Worm (Caenorhabditis elegans) whole organism, mixed stage, embryonic: ENCODE measurements around the gene Y38H6C.15.

Experiments used
- M03D4.4 ChIP-seq: sonication (generic microtip); optimal IDR thresholded peaks from 2 replicates; lab custom pipeline; 2017; ENCODE audit warnings: mild to moderate bottlenecking, missing genetic modification characterization, missing compliant biosample characterization
- bed-3 ChIP-seq: fragments of 200-800 bp; sonication (Bioruptor generic); optimal IDR thresholded peaks from 3 replicates; lab custom pipeline; 2018; ENCODE audit warnings: mild to moderate bottlenecking, missing genetic modification characterization, moderate library complexity, missing compliant biosample characterization
- blmp-1 ChIP-seq: fragments of 150-350 bp; optimal IDR thresholded peaks from 2 replicates; lab custom pipeline; 2014; ENCODE audit warnings: missing biosample characterization, missing genetic modification characterization
- ceh-39 ChIP-seq: fragments of 150-350 bp; optimal IDR thresholded peaks from 2 replicates; lab custom pipeline; 2014; ENCODE audit warnings: missing biosample characterization, missing genetic modification characterization
- ceh-43 ChIP-seq: fragments of 200-800 bp; sonication (Bioruptor generic); optimal IDR thresholded peaks from 2 replicates; lab custom pipeline; 2018; ENCODE audit warnings: mild to moderate bottlenecking, missing genetic modification characterization, moderate library complexity, missing compliant biosample characterization
- ceh-83 ChIP-seq: fragments of 200-800 bp; sonication (Bioruptor generic); optimal IDR thresholded peaks from 2 replicates; lab custom pipeline; 2018; ENCODE audit warnings: mild to moderate bottlenecking, missing genetic modification characterization, missing compliant biosample characterization
- ces-1 ChIP-seq: fragments of 150-350 bp; optimal IDR thresholded peaks from 2 replicates; lab custom pipeline; 2014; ENCODE audit warnings: missing biosample characterization, missing genetic modification reagents, missing genetic modification characterization
- cnd-1 ChIP-seq: fragments of 200-800 bp; sonication (Bioruptor generic); optimal IDR thresholded peaks from 2 replicates; lab custom pipeline; 2018; ENCODE audit warnings: mild to moderate bottlenecking, missing genetic modification characterization, missing compliant biosample characterization
- drap-1 ChIP-seq: fragments of 200-800 bp; sonication (Bioruptor generic); optimal IDR thresholded peaks from 3 replicates; lab custom pipeline; 2018; ENCODE audit warnings: mild to moderate bottlenecking, missing genetic modification characterization, missing compliant biosample characterization
- elt-1 ChIP-seq: sonication (generic microtip); optimal IDR thresholded peaks from 2 replicates; lab custom pipeline; 2017; ENCODE audit warnings: missing genetic modification characterization, mild to moderate bottlenecking, missing compliant biosample characterization, antibody characterized with exemption, moderate library complexity, borderline replicate concordance; ENCODE audit not compliant: insufficient read depth
- elt-3 ChIP-seq: fragments of 150-350 bp; optimal IDR thresholded peaks from 2 replicates; lab custom pipeline; 2014; ENCODE audit warnings: missing biosample characterization, missing genetic modification characterization
- flh-1 ChIP-seq: fragments of 200-800 bp; sonication (Bioruptor generic); optimal IDR thresholded peaks from 2 replicates; lab custom pipeline; 2018; ENCODE audit warnings: mild to moderate bottlenecking, missing genetic modification characterization, moderate library complexity, missing compliant biosample characterization
- ham-2 ChIP-seq: fragments of 200-800 bp; sonication (Bioruptor generic); optimal IDR thresholded peaks from 2 replicates; lab custom pipeline; 2018; ENCODE audit warnings: mild to moderate bottlenecking, missing genetic modification characterization, missing compliant biosample characterization
- hlh-1 ChIP-seq: fragments of 150-350 bp; optimal IDR thresholded peaks from 2 replicates; lab custom pipeline; 2014; ENCODE audit warnings: missing biosample characterization, missing genetic modification reagents, missing genetic modification characterization
- lin-13 ChIP-seq: fragments of 150-350 bp; optimal IDR thresholded peaks from 2 replicates; lab custom pipeline; 2014; ENCODE audit warnings: missing biosample characterization, missing genetic modification characterization
- lin-32 ChIP-seq: fragments of 200-800 bp; sonication (Bioruptor generic); optimal IDR thresholded peaks from 2 replicates; lab custom pipeline; 2018; ENCODE audit warnings: mild to moderate bottlenecking, missing genetic modification characterization, missing compliant biosample characterization
- lsy-2 ChIP-seq: fragments of 150-350 bp; optimal IDR thresholded peaks from 2 replicates; lab custom pipeline; 2014; ENCODE audit warnings: missing biosample characterization, missing genetic modification characterization
- mab-5 ChIP-seq: fragments of 150-350 bp; optimal IDR thresholded peaks from 2 replicates; lab custom pipeline; 2014; ENCODE audit warnings: missing biosample characterization, missing genetic modification characterization
- mep-1 ChIP-seq: fragments of 150-350 bp; optimal IDR thresholded peaks from 2 replicates; lab custom pipeline; 2017; ENCODE audit warnings: missing biosample characterization, missing genetic modification reagents, missing genetic modification characterization, inconsistent platforms
- mls-2 ChIP-seq: sonication (generic microtip); optimal IDR thresholded peaks from 2 replicates; lab custom pipeline; 2016; ENCODE audit warnings: mild to moderate bottlenecking, missing genetic modification characterization, moderate library complexity, missing compliant biosample characterization
- nhr-12 ChIP-seq: fragments of 150-350 bp; optimal IDR thresholded peaks from 2 replicates; lab custom pipeline; 2014; ENCODE audit warnings: missing biosample characterization, missing genetic modification characterization
- nhr-2 ChIP-seq: fragments of 150-350 bp; optimal IDR thresholded peaks from 2 replicates; lab custom pipeline; 2014; ENCODE audit warnings: missing biosample characterization, missing genetic modification characterization
- nhr-237 ChIP-seq: fragments of 150-350 bp; optimal IDR thresholded peaks from 2 replicates; lab custom pipeline; 2014; ENCODE audit warnings: missing biosample characterization, missing genetic modification characterization
- pha-4 ChIP-seq: fragments of 150-350 bp; optimal IDR thresholded peaks from 2 replicates; lab custom pipeline; 2018; ENCODE audit warnings: missing biosample characterization, missing genetic modification reagents, missing genetic modification characterization
- sem-2 ChIP-seq: fragments of 200-800 bp; sonication (Bioruptor generic); optimal IDR thresholded peaks from 2 replicates; lab custom pipeline; 2018; ENCODE audit warnings: mild to moderate bottlenecking, missing genetic modification characterization, missing compliant biosample characterization
- snpc-4 ChIP-seq: fragments of 150-350 bp; optimal IDR thresholded peaks from 2 replicates; lab custom pipeline; 2014; ENCODE audit warnings: missing biosample characterization, missing genetic modification characterization
- sptf-1 ChIP-seq: sonication (generic microtip); optimal IDR thresholded peaks from 2 replicates; lab custom pipeline; 2017; ENCODE audit warnings: mild to moderate bottlenecking, missing genetic modification characterization, moderate library complexity, missing compliant biosample characterization
- tbx-8 ChIP-seq: fragments of 200-800 bp; sonication (Bioruptor generic); optimal IDR thresholded peaks from 2 replicates; lab custom pipeline; 2018; ENCODE audit warnings: mild to moderate bottlenecking, missing genetic modification characterization, moderate library complexity, missing compliant biosample characterization
- unc-120 ChIP-seq: sonication (generic microtip); optimal IDR thresholded peaks from 2 replicates; lab custom pipeline; 2017; ENCODE audit warnings: missing genetic modification characterization, missing compliant biosample characterization; ENCODE audit not compliant: poor library complexity, severe bottlenecking
- unc-39 ChIP-seq: fragments of 150-350 bp; optimal IDR thresholded peaks from 2 replicates; lab custom pipeline; 2014; ENCODE audit warnings: missing biosample characterization, missing genetic modification characterization
- unc-62 ChIP-seq: fragments of 150-350 bp; optimal IDR thresholded peaks from 2 replicates; lab custom pipeline; 2014; ENCODE audit warnings: missing biosample characterization, missing genetic modification reagents, missing genetic modification characterization
- ztf-11 ChIP-seq: fragments of 150-350 bp; optimal IDR thresholded peaks from 2 replicates; lab custom pipeline; 2014; ENCODE audit warnings: missing biosample characterization, missing genetic modification characterization

Y38H6C.15 gene

DNA sequence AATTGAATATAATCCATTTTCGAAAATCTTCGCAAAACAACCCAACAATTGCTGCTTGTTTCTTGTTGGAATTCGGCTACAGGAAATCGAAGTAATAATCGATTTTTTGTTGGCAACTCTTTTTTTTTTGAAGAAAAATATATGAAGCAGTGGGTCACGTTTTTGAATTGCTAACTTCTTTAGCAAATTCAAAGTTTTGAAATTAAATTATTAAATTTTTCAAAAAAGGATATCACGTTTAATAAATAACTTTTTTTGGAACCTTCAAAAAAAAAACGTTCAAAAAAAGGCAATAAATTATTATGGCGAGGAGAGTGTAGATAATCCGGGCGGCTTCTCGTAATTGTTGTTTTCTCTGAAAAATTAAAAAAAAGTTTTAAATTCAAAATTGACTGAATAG lies at the start of gene Y38H6C.15:
Y38H6C.15 (minus strand) TSS at position 101 of the 400 bp plus-strand sequence.
- TF ChIP-seq elt-3 (tag; lab: Kevin White, UChicago) (no peak), mab-5 (no peak), lin-13 (tag; lab: Kevin White, UChicago) (no peak), blmp-1 (tag; lab: Kevin White, UChicago) (no peak), bed-3 (GFP tag; lab: Kevin White, UChicago) (no peak), lin-32 (GFP tag; lab: Kevin White, UChicago) (no peak), sem-2 (GFP tag; lab: Kevin White, UChicago) (no peak)

DNA sequence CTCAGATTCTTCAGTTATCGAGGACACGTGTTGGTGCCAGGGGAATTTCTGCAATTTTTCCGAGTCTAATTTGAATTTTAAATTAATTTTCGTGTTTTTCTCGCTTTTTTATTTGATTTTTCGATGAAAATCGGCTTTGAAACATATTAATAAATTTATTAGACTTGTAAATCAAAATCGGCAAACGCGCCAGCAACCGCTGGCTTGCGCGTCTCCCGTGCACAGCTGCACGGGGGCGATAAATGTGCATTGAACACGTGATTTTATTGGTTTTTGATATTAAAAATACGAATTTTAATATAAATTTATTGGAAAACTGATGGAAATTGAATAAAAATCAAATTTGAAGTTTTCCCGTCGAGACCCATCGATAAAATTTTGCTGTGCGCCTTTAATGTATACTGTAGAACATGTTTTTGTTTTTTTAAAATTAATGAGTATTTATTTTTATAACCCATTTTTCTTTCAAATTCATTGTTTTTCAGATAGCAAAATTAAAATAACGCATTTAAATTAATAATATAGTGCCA lies 44.5 kb upstream of the Y38H6C.15 start, which contains the start of gene F26F2.7:
F26F2.7 (plus strand) TSS at position 480 of the 530 bp plus-strand sequence.
- TF ChIP-seq ztf-11 (tag; lab: Kevin White, UChicago) (no peak), unc-120 (no peak), ces-1 (GFP tag; lab: Kevin White, UChicago) (peak; percentile 77), lin-32 (GFP tag; lab: Kevin White, UChicago) (peak; percentile 17), mls-2 (tag; lab: Kevin White, UChicago) (peak; percentile 67), M03D4.4 (tag; lab: Kevin White, UChicago) (peak; percentile 53), flh-1 (GFP tag; lab: Kevin White, UChicago) (no peak), ham-2 (GFP tag; lab: Kevin White, UChicago) (no peak), hlh-1 (tag; lab: Kevin White, UChicago) (peak; percentile 23), ceh-39 (tag; lab: Kevin White, UChicago) (peak; percentile 12), mab-5 (peak; percentile 45), tbx-8 (no peak), drap-1 (GFP tag; lab: Kevin White, UChicago) (peak; percentile 71), mep-1 (tag; lab: Kevin White, UChicago) (peak; percentile 74), ceh-43 (GFP tag; lab: Kevin White, UChicago) (peak; percentile 34), pha-4 (tag; lab: Kevin White, UChicago) (peak; percentile 23), elt-1 (no peak), ceh-83 (peak; percentile 61), cnd-1 (peak; percentile 48), nhr-12 (tag; lab: Kevin White, UChicago) (no peak), nhr-2 (tag; lab: Kevin White, UChicago) (no peak), lsy-2 (peak; percentile 57), unc-39 (tag; lab: Kevin White, UChicago) (no peak), sptf-1 (tag; lab: Kevin White, UChicago) (peak; percentile 95), lin-13 (tag; lab: Kevin White, UChicago) (peak; percentile 70), sem-2 (GFP tag; lab: Kevin White, UChicago) (no peak)

DNA sequence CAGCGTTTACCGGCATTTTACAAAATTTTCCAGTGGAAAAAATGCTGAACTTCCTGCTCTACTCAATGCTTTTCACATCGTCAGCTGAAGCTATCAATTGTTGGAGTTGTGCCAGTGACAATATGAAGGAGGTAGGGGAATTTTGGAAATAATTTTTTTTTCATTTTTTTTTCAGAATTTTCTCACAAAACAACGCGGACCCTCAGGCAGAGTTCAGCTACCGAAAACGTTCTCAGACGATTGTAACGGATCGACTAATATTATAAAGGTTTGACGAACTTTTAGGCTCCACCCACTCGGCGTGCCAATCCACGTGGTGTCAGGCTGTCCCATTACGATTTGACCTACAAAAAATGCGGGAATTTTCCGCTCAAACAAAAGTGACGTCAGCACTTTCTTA lies 43.4 kb upstream of the Y38H6C.15 start, which contains the start of gene F26F2.8:
F26F2.8 (plus strand) TSS at position 13 of the 400 bp plus-strand sequence.
- TF ChIP-seq snpc-4 (tag; lab: Kevin White, UChicago) (no peak), elt-3 (tag; lab: Kevin White, UChicago) (no peak), sem-2 (GFP tag; lab: Kevin White, UChicago) (no peak), mab-5 (no peak), nhr-12 (tag; lab: Kevin White, UChicago) (no peak), cnd-1 (no peak), mep-1 (tag; lab: Kevin White, UChicago) (no peak)
- TF ChIP-seq, all 35 proteins: peak for 0

DNA sequence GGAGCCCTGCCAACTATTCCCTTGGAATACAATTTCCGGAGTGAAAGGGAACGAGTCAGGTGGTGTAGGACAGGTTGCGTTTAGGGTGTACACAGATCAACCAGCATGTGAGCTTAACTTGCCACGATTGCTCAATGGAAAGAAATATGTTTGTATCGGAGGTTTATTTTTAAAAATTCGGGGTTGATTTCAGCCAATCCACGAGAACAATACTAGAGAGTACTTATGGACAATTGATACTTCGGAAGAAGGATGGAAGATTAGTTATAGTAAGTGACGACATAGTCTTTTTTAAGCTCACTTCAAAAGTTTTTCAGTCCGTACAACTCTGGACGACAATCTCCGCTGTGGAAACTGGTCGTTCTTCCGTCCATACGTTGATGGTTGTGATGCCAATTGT lies 38.8 kb upstream of the Y38H6C.15 start:
- TF ChIP-seq ceh-43 (GFP tag; lab: Kevin White, UChicago) (no peak), lsy-2 (no peak), drap-1 (GFP tag; lab: Kevin White, UChicago) (no peak), unc-39 (tag; lab: Kevin White, UChicago) (no peak), M03D4.4 (tag; lab: Kevin White, UChicago) (no peak), lin-32 (GFP tag; lab: Kevin White, UChicago) (no peak), unc-62 (GFP tag; lab: Kevin White, UChicago) (no peak), mep-1 (tag; lab: Kevin White, UChicago) (no peak), ztf-11 (tag; lab: Kevin White, UChicago) (no peak), unc-120 (no peak), sem-2 (GFP tag; lab: Kevin White, UChicago) (no peak), hlh-1 (tag; lab: Kevin White, UChicago) (no peak), nhr-237 (tag; lab: Kevin White, UChicago) (no peak), bed-3 (GFP tag; lab: Kevin White, UChicago) (no peak), ham-2 (GFP tag; lab: Kevin White, UChicago) (no peak), ceh-39 (tag; lab: Kevin White, UChicago) (no peak)
